Worm (Caenorhabditis elegans) whole organism, late embryonic: ENCODE measurements around the gene tag-250.

Experiments
- C38D4.7 ChIP-seq: fragments of 200-800 bp; sonication (Bioruptor generic); optimal IDR thresholded peaks from 2 replicates; lab custom pipeline; 2018; ENCODE audit warnings: mild to moderate bottlenecking, missing genetic modification characterization, moderate library complexity, missing compliant biosample characterization
- F13H6.1 ChIP-seq: sonication (generic microtip); optimal IDR thresholded peaks from 2 replicates; lab custom pipeline; 2016; ENCODE audit warnings: missing genetic modification characterization, missing compliant biosample characterization
- K02D7.2 ChIP-seq: sonication (generic microtip); optimal IDR thresholded peaks from 2 replicates; lab custom pipeline; 2017; ENCODE audit warnings: mild to moderate bottlenecking, missing genetic modification characterization, missing compliant biosample characterization
- K09A11.1 ChIP-seq: sonication (generic microtip); optimal IDR thresholded peaks from 2 replicates; lab custom pipeline; 2017; ENCODE audit warnings: antibody characterized with exemption, mild to moderate bottlenecking, missing genetic modification characterization, missing compliant biosample characterization; ENCODE audit not compliant: insufficient read depth
- ahr-1 ChIP-seq: sonication (generic microtip); optimal IDR thresholded peaks from 2 replicates; lab custom pipeline; 2016; ENCODE audit warnings: missing genetic modification characterization, missing compliant biosample characterization
- ceh-14 ChIP-seq: sonication (generic microtip); optimal IDR thresholded peaks from 2 replicates; lab custom pipeline; 2016; ENCODE audit warnings: missing genotype, missing genetic modification characterization, missing compliant biosample characterization
- ceh-18 ChIP-seq: sonication (generic microtip); optimal IDR thresholded peaks from 2 replicates; lab custom pipeline; 2016; ENCODE audit warnings: missing genetic modification characterization, missing compliant biosample characterization
- ceh-24 ChIP-seq: sonication (generic microtip); optimal IDR thresholded peaks from 2 replicates; lab custom pipeline; 2016; ENCODE audit warnings: mild to moderate bottlenecking, missing genetic modification characterization, missing compliant biosample characterization
- ceh-30 ChIP-seq: fragments of 150-350 bp; optimal IDR thresholded peaks from 2 replicates; lab custom pipeline; 2014; ENCODE audit warnings: missing biosample characterization, missing genetic modification characterization
- ceh-31 ChIP-seq: sonication (generic microtip); optimal IDR thresholded peaks from 2 replicates; lab custom pipeline; 2016; ENCODE audit warnings: missing genetic modification characterization, missing compliant biosample characterization
- ceh-45 ChIP-seq: fragments of 200-800 bp; sonication (Bioruptor generic); IDR thresholded peaks from 2 replicates; pipeline ENCODE4 v1.3.6; 2022; ENCODE audit warnings: missing genetic modification reagents, missing genetic modification characterization, missing compliant biosample characterization
- ceh-48 ChIP-seq: sonication (generic microtip); optimal IDR thresholded peaks from 2 replicates; lab custom pipeline; 2016; ENCODE audit warnings: missing genetic modification characterization, inconsistent platforms, missing compliant biosample characterization
- ceh-9 ChIP-seq: sonication (generic microtip); optimal IDR thresholded peaks from 2 replicates; lab custom pipeline; 2016; ENCODE audit warnings: mild to moderate bottlenecking, missing genetic modification characterization, inconsistent platforms, missing compliant biosample characterization
- che-1 ChIP-seq: sonication (generic microtip); optimal IDR thresholded peaks from 2 replicates; lab custom pipeline; 2016; ENCODE audit warnings: mild to moderate bottlenecking, missing genetic modification characterization, missing compliant biosample characterization
- ets-4 ChIP-seq: sonication (generic microtip); optimal IDR thresholded peaks from 2 replicates; lab custom pipeline; 2016; ENCODE audit warnings: missing genetic modification characterization, missing compliant biosample characterization
- fkh-10 ChIP-seq: fragments of 150-350 bp; optimal IDR thresholded peaks from 2 replicates; lab custom pipeline; 2014; ENCODE audit warnings: missing biosample characterization, missing genetic modification reagents, missing genetic modification characterization
- gmeb-2 ChIP-seq: sonication (generic microtip); optimal IDR thresholded peaks from 2 replicates; lab custom pipeline; 2016; ENCODE audit warnings: missing genetic modification characterization, inconsistent platforms, missing compliant biosample characterization
- hlh-15 ChIP-seq: sonication (generic microtip); optimal IDR thresholded peaks from 2 replicates; lab custom pipeline; 2016; ENCODE audit warnings: missing genetic modification characterization, missing compliant biosample characterization
- hlh-8 ChIP-seq: sonication (generic microtip); optimal IDR thresholded peaks from 2 replicates; lab custom pipeline; 2016; ENCODE audit warnings: missing genotype, missing genetic modification characterization, missing compliant biosample characterization
- lin-11 ChIP-seq: fragments of 200-800 bp; sonication (Bioruptor generic); optimal IDR thresholded peaks from 2 replicates; lab custom pipeline; 2018; ENCODE audit warnings: mild to moderate bottlenecking, missing genetic modification characterization, missing compliant biosample characterization
- madf-2 ChIP-seq: sonication (generic microtip); optimal IDR thresholded peaks from 2 replicates; lab custom pipeline; 2017; ENCODE audit warnings: missing genetic modification characterization, missing compliant biosample characterization
- mec-3 ChIP-seq: sonication (generic microtip); optimal IDR thresholded peaks from 2 replicates; lab custom pipeline; 2016; ENCODE audit warnings: borderline replicate concordance, missing genetic modification characterization, missing compliant biosample characterization
- nhr-11 ChIP-seq: fragments of 150-350 bp; optimal IDR thresholded peaks from 2 replicates; lab custom pipeline; 2014; ENCODE audit warnings: missing biosample characterization, missing genetic modification characterization
- pag-3 ChIP-seq: sonication (generic microtip); optimal IDR thresholded peaks from 2 replicates; lab custom pipeline; 2016; ENCODE audit warnings: missing compliant biosample characterization, missing genetic modification characterization, borderline replicate concordance
- pax-1 ChIP-seq: fragments of 150-350 bp; optimal IDR thresholded peaks from 2 replicates; lab custom pipeline; 2014; ENCODE audit warnings: missing biosample characterization, missing genetic modification characterization
- pha-4 ChIP-seq: fragments of 150-350 bp; optimal IDR thresholded peaks from 2 replicates; lab custom pipeline; 2018; ENCODE audit warnings: missing biosample characterization, missing genetic modification reagents, missing genetic modification characterization
- pqm-1 ChIP-seq: sonication (generic microtip); optimal IDR thresholded peaks from 2 replicates; lab custom pipeline; 2016; ENCODE audit warnings: missing genetic modification characterization, missing compliant biosample characterization
- ref-2 ChIP-seq: sonication (generic microtip); optimal IDR thresholded peaks from 2 replicates; lab custom pipeline; 2016; ENCODE audit warnings: missing genetic modification characterization, missing compliant biosample characterization
- rnt-1 ChIP-seq: sonication (generic microtip); optimal IDR thresholded peaks from 2 replicates; lab custom pipeline; 2016; ENCODE audit warnings: missing genetic modification characterization, missing compliant biosample characterization
- sdc-2 ChIP-seq: sonication (generic microtip); optimal IDR thresholded peaks from 2 replicates; lab custom pipeline; 2016; ENCODE audit warnings: missing genotype, missing genetic modification characterization, missing compliant biosample characterization
- sox-2 ChIP-seq: fragments of 200-800 bp; sonication (Bioruptor generic); IDR thresholded peaks from 2 replicates; pipeline ENCODE4 v1.3.6; 2022; ENCODE audit warnings: missing genetic modification reagents, missing genetic modification characterization, missing compliant biosample characterization
- sox-4 ChIP-seq: sonication (generic microtip); optimal IDR thresholded peaks from 2 replicates; lab custom pipeline; 2017; ENCODE audit warnings: mild to moderate bottlenecking, missing genetic modification characterization, inconsistent platforms, missing compliant biosample characterization
- syd-9 ChIP-seq: sonication (generic microtip); optimal IDR thresholded peaks from 2 replicates; lab custom pipeline; 2016; ENCODE audit warnings: mild to moderate bottlenecking, missing genetic modification characterization, moderate library complexity, missing compliant biosample characterization
- tbx-2 ChIP-seq: sonication (generic microtip); optimal IDR thresholded peaks from 2 replicates; lab custom pipeline; 2016; ENCODE audit warnings: missing genetic modification characterization, missing compliant biosample characterization
- tbx-7 ChIP-seq: sonication (generic microtip); optimal IDR thresholded peaks from 2 replicates; lab custom pipeline; 2016; ENCODE audit warnings: missing genotype, missing genetic modification characterization, missing compliant biosample characterization
- ttx-3 ChIP-seq: sonication (generic microtip); optimal IDR thresholded peaks from 2 replicates; lab custom pipeline; 2016; ENCODE audit warnings: missing genetic modification reagents, missing genetic modification characterization, missing compliant biosample characterization
- unc-42 ChIP-seq: sonication (generic microtip); optimal IDR thresholded peaks from 2 replicates; lab custom pipeline; 2016; ENCODE audit warnings: missing genotype, missing genetic modification characterization, missing compliant biosample characterization
- ztf-16 ChIP-seq: sonication (generic microtip); optimal IDR thresholded peaks from 2 replicates; lab custom pipeline; 2017; ENCODE audit warnings: missing genetic modification characterization, missing compliant biosample characterization

tag-250 gene

DNA sequence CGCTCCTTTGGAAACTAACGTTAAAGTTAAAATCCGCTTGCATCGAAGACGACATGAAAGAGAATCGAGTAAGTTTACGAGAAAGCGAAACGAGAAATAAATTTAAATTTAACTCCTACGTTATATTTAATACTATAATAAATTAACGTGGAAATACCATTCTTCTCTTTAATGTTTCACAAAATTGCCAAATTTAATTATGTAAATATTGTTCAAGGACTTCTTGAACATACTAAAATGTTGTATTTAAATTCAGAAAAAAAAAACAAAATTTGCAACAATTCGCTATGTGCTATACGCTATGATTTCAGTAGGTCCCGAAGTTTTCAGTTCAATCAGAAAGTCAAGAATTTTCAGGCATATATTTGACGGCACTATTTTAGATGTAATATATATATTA is 27.8 kb downstream of the tag-250 start, which contains the start of gene ZK688.10:
Gene ZK688.10, minus strand, starts transcription at position 101 of the 400 bp plus-strand sequence.
- TF ChIP-seq ceh-30 (tag; lab: Kevin White, UChicago) (no peak), gmeb-2 (tag; lab: Kevin White, UChicago) (no peak), ahr-1 (no peak), ztf-16 (tag; lab: Kevin White, UChicago) (no peak), che-1 (tag; lab: Kevin White, UChicago) (no peak)
- TF ChIP-seq, all 69 proteins: peak for 0

DNA sequence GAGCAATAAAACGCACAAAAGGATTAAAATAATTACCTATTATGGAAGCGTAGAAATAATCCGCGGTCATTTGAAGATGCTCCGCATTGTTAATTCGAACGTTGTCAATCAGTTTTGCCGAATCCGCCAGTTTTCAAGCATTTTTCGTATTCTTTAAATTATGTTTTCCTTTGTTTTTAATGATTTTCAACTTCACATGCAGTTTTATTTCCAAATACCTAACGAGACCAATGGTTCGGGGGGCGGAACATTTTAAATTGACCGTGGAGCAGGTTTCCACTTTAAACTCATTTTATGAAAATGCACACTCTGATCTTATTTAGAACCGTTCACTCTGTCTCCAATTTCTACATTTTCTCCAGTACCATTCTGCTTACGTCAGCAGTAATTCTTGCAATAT is 30.0 kb downstream of the tag-250 start, which contains the start of gene ZK688.4:
Gene ZK688.4, plus strand, starts transcription at position 301 of the 400 bp plus-strand sequence.
- TF ChIP-seq ceh-24 (tag; lab: Kevin White, UChicago): no peak
- TF ChIP-seq hlh-15 (tag; lab: Kevin White, UChicago): no peak
- no peak for TF ChIP-seq tbx-2
- TF ChIP-seq rnt-1 (tag; lab: Kevin White, UChicago): no peak
- TF ChIP-seq pax-1 (tag; lab: Kevin White, UChicago): no peak
- TF ChIP-seq ceh-18 (tag; lab: Kevin White, UChicago): no peak
- TF ChIP-seq ceh-45 (GFP tag; lab: Robert Waterston, UW): no peak
- no peak for TF ChIP-seq gmeb-2 (tag; lab: Kevin White, UChicago)

DNA sequence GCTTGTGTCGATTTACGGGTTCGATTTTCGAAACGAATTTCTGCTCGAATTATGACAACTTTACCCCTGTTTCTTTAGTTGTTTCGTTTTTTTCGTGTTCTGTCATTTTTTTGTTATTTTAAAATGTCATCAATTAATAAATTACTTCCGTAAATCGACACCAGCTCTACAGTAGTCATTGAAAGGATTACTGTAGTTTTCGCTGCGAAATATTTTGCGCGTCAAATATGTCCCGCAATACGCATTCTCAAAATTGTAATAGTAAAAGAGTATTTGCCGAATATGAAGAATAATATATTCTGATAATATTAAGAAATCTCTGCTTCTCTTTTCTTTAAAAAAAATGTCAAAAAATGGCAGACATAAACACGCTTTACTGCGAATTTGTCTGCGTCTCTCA is 31.5 kb downstream of the tag-250 start:
- TF ChIP-seq ref-2 (tag; lab: Kevin White, UChicago) (no peak), nhr-11 (no peak), lin-11 (tag; lab: Kevin White, UChicago) (no peak), K09A11.1 (no peak), pha-4 (tag; lab: Kevin White, UChicago) (no peak), pax-1 (tag; lab: Kevin White, UChicago) (no peak), mec-3 (tag; lab: Kevin White, UChicago) (no peak), unc-42 (tag; lab: Kevin White, UChicago) (no peak), sox-4 (no peak), C38D4.7 (GFP tag; lab: Kevin White, UChicago) (no peak), ceh-9 (tag; lab: Kevin White, UChicago) (no peak), ceh-24 (tag; lab: Kevin White, UChicago) (no peak), K02D7.2 (tag; lab: Kevin White, UChicago) (no peak), ahr-1 (no peak), ceh-14 (tag; lab: Kevin White, UChicago) (no peak), ceh-45 (GFP tag; lab: Robert Waterston, UW) (no peak), ceh-31 (no peak), syd-9 (tag; lab: Kevin White, UChicago) (no peak), tbx-7 (tag; lab: Kevin White, UChicago) (no peak)

DNA sequence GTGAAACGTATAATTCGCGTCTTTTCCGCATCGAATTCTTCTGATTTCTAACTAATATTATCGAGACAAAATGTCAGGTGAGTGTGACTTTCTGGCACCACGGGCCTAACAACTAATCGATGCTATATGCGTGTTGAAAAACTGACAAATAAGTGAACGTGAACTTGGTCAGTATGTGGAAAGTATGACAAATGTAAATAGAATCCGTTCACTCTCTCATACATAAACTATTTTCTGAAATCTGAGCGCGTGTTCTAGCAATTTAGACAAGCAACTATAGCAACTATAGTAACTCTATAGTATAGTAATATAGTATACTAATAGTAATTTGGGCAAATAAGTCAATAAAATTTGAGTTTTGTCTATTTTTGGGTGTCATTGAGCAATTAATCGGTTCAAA is 32.4 kb downstream of the tag-250 start:
- TF ChIP-seq ceh-18 (tag; lab: Kevin White, UChicago) (no peak), mec-3 (tag; lab: Kevin White, UChicago) (no peak), pag-3 (tag; lab: Kevin White, UChicago) (no peak), F13H6.1 (tag; lab: Kevin White, UChicago) (no peak), K09A11.1 (no peak), ceh-48 (no peak), ceh-24 (tag; lab: Kevin White, UChicago) (no peak), ets-4 (no peak), sox-2 (GFP tag; lab: Robert Waterston, UW) (no peak), madf-2 (tag; lab: Kevin White, UChicago) (no peak), hlh-8 (tag; lab: Kevin White, UChicago) (no peak), fkh-10 (GFP tag; lab: Kevin White, UChicago) (no peak), pqm-1 (tag; lab: Kevin White, UChicago) (no peak), sdc-2 (tag; lab: Kevin White, UChicago) (no peak), ttx-3 (tag; lab: Kevin White, UChicago) (no peak), ceh-14 (tag; lab: Kevin White, UChicago) (no peak), ref-2 (tag; lab: Kevin White, UChicago) (no peak)
- TF ChIP-seq, all 69 proteins: peak for 0
